Worm (Caenorhabditis elegans): ENCODE results near the gene sdz-32.

The sdz-32 gene

DNA sequence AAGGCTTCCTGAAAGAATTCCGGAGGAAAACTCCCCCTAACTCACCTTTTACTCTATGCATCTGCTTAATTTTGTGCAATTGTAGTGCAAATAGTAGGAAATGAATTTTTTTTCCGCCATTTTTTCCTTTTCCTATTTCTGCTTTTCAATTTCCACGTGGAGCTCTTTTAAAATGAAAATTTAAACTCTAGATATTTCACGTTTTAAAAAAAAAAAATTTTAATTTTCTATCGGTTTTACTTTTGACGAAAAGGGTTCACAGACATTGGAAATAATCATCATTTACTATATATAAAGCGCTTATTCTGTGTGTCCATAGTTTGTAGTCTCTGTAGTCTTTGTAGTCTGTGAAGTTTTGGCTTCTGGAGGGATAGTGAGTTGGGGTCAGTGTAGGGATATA is 7.7 kb downstream of the sdz-32 start, which contains the start of gene Y49F6B.8:
Y49F6B.8 (minus strand) TSS at position 101 of the 400 bp plus-strand sequence.
- TF ChIP-seq lin-11 (tag; optimal IDR thresholded peaks at IDR 0.05) (no peak), pros-1 (tag; optimal IDR thresholded peaks at IDR 0.05) (no peak), ceh-24 (tag; optimal IDR thresholded peaks at IDR 0.05) (no peak), Y22D7AL.16 (tag; optimal IDR thresholded peaks at IDR 0.05) (no peak), fkh-6 (tag; optimal IDR thresholded peaks at IDR 0.05) (no peak), pat-9 (tag; optimal IDR thresholded peaks at IDR 0.05) (no peak), K02D7.2 (tag; optimal IDR thresholded peaks at IDR 0.05) (no peak), unc-3 (GFP tag; conservative IDR thresholded peaks at IDR 0.05) (no peak), unc-3 (tag; optimal IDR thresholded peaks at IDR 0.05) (no peak)

DNA sequence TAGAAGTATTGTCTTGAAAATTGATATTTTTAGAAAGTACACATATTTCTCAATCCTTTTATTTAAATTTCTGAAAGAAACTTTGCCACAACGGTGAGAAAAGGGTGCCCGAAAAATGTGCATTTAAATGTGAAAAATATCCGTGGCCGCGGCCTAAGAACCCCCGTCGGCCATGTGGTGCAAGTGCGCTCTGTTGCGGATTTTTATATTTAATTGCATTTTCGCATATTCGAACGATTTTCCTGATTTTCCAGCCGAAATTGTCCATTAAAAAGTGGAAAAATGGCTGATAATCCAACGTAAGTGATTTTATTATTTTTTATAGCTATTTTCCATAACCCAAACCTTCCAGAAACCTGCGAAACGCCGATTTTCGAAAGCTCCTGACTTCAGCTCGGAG is 8.4 kb downstream of the sdz-32 start, which contains the start of gene smu-2:
smu-2 (plus strand) TSS at position 178 of the 400 bp plus-strand sequence.
- TF ChIP-seq tbx-7 (tag; optimal IDR thresholded peaks at IDR 0.05) (peak; percentile 84), fax-1 (tag; optimal IDR thresholded peaks at IDR 0.05) (peak; percentile 31), hlh-13 (GFP tag; optimal IDR thresholded peaks at IDR 0.05) (no peak), ceh-22 (tag; optimal IDR thresholded peaks at IDR 0.05) (no peak), hlh-8 (tag; optimal IDR thresholded peaks at IDR 0.05) (peak; percentile 42), ceh-2 (tag; optimal IDR thresholded peaks at IDR 0.05) (peak; percentile 92), K02D7.2 (tag; optimal IDR thresholded peaks at IDR 0.05) (no peak), ahr-1 (tag; optimal IDR thresholded peaks at IDR 0.05) (peak; percentile 40), ceh-14 (tag; optimal IDR thresholded peaks at IDR 0.05) (peak; percentile 82), gmeb-2 (tag; optimal IDR thresholded peaks at IDR 0.05) (no peak), ref-2 (tag; optimal IDR thresholded peaks at IDR 0.05) (peak; percentile 59), zip-5 (tag; optimal IDR thresholded peaks at IDR 0.05) (peak; percentile 76), pag-3 (tag; optimal IDR thresholded peaks at IDR 0.05; ENCODE audit: borderline replicate concordance) (no peak), ama-1 (optimal IDR thresholded peaks at IDR 0.05) (no peak), sox-4 (tag; optimal IDR thresholded peaks at IDR 0.05) (no peak), odd-2 (tag; optimal IDR thresholded peaks at IDR 0.05) (no peak), ceh-31 (tag; optimal IDR thresholded peaks at IDR 0.05) (peak; percentile 96), pat-9 (tag; optimal IDR thresholded peaks at IDR 0.05) (no peak), ets-4 (tag; optimal IDR thresholded peaks at IDR 0.05) (peak; percentile 86), ceh-19 (GFP tag; optimal IDR thresholded peaks at IDR 0.05) (no peak), nfya-1 (tag; optimal IDR thresholded peaks at IDR 0.05) (peak; percentile 33), pha-2 (tag; optimal IDR thresholded peaks at IDR 0.05) (no peak), pqm-1 (tag; optimal IDR thresholded peaks at IDR 0.05) (peak; percentile 52), elt-2 (tag; optimal IDR thresholded peaks at IDR 0.05) (peak; percentile 72), sdc-2 (tag; optimal IDR thresholded peaks at IDR 0.05) (no peak), ceh-45 (GFP tag; IDR thresholded peaks at IDR 0.05) (peak; percentile 50; the same call in 1 of the 2 replicates), ceh-6 (GFP tag; optimal IDR thresholded peaks at IDR 0.05) (no peak), nhr-232 (tag; optimal IDR thresholded peaks at IDR 0.05) (no peak), che-1 (tag; optimal IDR thresholded peaks at IDR 0.05) (no peak), mec-3 (tag; optimal IDR thresholded peaks at IDR 0.05; ENCODE audit: borderline replicate concordance) (peak; percentile 73), ceh-34 (tag; optimal IDR thresholded peaks at IDR 0.05) (peak; percentile 46), K09A11.1 (tag; optimal IDR thresholded peaks at IDR 0.05; ENCODE audit: insufficient read depth) (no peak), hlh-6 (tag; optimal IDR thresholded peaks at IDR 0.05) (no peak), nhr-11 (tag; optimal IDR thresholded peaks at IDR 0.05) (no peak), tbx-2 (tag; optimal IDR thresholded peaks at IDR 0.05) (peak; percentile 81), T23F11.4 (GFP tag; optimal IDR thresholded peaks at IDR 0.05) (no peak), npax-4 (tag; optimal IDR thresholded peaks at IDR 0.05) (no peak), madf-2 (tag; optimal IDR thresholded peaks at IDR 0.05) (no peak), lim-6 (tag; optimal IDR thresholded peaks at IDR 0.05) (peak; percentile 92), sox-2 (GFP tag; IDR thresholded peaks at IDR 0.05) (no peak), hlh-30 (tag; optimal IDR thresholded peaks at IDR 0.05; ENCODE audit: insufficient read depth) (no peak), unc-86 (tag; optimal IDR thresholded peaks at IDR 0.05) (peak; percentile 47), pax-1 (tag; optimal IDR thresholded peaks at IDR 0.05) (no peak), ztf-16 (tag; optimal IDR thresholded peaks at IDR 0.05) (no peak), rnt-1 (tag; optimal IDR thresholded peaks at IDR 0.05) (peak; percentile 35), ceh-48 (tag; optimal IDR thresholded peaks at IDR 0.05) (peak; percentile 7)
